Worm (Caenorhabditis elegans): ENCODE measurements around the gene K04A8.1.

DNA sequence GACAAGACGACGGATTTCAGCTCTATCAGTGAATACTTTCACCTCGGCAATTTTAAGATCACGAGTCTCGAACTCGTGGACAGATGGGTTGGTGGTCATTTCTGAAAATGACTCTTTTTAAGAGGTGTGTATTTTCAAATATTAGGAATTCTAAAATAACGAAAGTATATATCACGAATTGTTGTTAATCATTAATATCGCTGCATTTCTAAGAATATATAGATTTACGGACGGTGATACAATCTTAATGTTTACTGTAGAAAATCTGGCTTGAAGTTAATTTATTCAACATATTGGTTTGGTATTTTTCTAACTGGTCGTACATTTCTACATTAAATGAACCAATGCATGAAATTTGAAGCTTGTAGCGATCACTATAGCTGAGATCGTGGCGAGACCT lies 39.1 kb downstream of the K04A8.1 start, which contains the start of gene ZK1055.7:
- TF ChIP-seq him-1 (tag; optimal IDR thresholded peaks at IDR 0.05), result no peak
- TF ChIP-seq W03F9.2 (tag; optimal IDR thresholded peaks at IDR 0.05), result no peak
- no peak for TF ChIP-seq dao-5 (tag; optimal IDR thresholded peaks at IDR 0.05)

All from whole organism, L4/young adult.